Worm (Caenorhabditis elegans): ENCODE results near the gene slcf-1.

DNA sequence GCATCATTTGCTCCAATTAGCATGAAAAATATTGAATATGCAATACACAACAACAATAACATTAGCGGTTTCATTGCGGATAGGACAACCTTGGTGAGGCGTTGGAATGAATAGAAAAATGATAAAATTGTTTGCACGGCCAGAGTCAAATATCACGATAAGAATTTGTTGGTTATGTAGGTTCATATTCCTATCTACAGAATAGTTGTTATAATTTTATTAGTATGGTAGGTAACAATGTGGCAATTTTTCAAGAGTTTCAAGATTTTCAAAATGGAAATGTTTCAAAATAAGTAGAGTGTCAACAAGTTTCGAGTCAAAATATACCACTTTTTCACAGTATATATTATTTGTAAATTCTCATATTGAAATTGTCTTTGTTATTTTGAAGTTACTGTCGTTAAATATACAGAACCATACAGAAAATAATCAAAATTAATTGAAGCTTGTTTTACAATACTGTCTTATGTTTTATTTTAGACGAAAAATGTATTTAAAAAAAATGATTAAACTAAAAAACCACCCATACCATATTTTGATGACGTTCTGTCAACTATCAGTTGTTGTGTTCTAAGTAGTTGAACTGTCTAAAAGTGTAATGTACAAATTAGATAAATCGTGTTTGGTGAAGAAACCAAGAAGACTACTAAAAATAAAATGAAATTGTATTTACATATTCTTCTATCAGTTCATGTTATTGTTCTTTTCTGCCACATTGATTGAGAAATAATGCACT is 13.4 kb downstream of the slcf-1 start, which contains the start of the genes F59F5.3 and F59F5.4:
- TF ChIP-seq ztf-23 (GFP tag; IDR thresholded peaks at IDR 0.05) (no peak), klf-2 (GFP tag; conservative IDR thresholded peaks at IDR 0.05) (no peak), ref-1 (GFP tag; conservative IDR thresholded peaks at IDR 0.05) (no peak), ztf-29 (GFP tag; IDR thresholded peaks at IDR 0.05) (no peak), flt-1 (GFP tag; IDR thresholded peaks at IDR 0.05) (no peak), cog-1 (tag; optimal IDR thresholded peaks at IDR 0.05) (no peak), tab-1 (GFP tag; IDR thresholded peaks at IDR 0.05) (no peak), T22C8.4 (GFP tag; IDR thresholded peaks at IDR 0.05) (no peak)

All from whole organism, midembryonic.